Fruit fly (Drosophila melanogaster): Measurements from ENCODE around the gene JYalpha.
A peak's percentile ranks its signal among the peaks of the same experiment; 100 is the strongest.

JYalpha gene

DNA sequence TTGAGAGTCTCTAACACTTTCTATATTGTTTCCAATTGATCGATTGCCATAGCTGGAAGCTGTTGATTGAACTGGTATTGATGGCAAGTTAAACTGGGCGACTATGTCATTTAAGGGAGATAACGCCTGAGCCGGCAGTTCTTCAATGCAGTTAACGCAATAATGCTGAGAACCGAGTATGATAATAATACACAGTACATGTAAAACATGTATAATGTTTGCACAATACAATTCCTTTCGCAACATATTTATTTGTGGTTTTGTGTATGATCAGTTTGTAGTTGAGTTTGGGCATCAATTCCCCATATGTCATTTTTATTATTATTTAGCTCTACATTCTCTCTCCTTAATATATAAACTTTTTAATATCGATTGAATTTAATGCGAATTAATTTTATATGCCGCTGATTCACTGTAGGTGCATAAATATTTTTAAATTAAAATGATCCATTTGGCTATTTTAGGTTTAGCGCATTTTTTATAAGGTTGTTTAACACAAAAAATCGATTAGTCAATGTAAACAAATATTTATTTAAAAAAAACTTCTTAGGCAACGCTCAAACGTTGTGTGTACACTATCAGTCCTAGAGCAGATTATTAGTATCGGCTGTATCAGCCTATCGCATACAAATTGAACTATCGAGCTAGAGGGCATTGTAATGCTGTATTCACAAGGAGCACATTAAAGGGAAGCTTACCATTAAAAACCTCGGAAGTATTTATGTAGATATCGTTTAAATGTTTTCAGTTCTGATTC is 42.7 kb downstream of the JYalpha start, which contains the start of gene PlexB (continued):
- TF ChIP-seq YL-1 (GFP tag; optimal IDR thresholded peaks at IDR 0.05), result peak; percentile 42
- no peak for TF ChIP-seq CG10462 (GFP tag; optimal IDR thresholded peaks at IDR 0.05)
- TF ChIP-seq CG18619 (GFP tag; optimal IDR thresholded peaks at IDR 0.05), result no peak
- no peak for TF ChIP-seq Vsx1 (GFP tag; optimal IDR thresholded peaks at IDR 0.05)
- no peak for TF ChIP-seq ab (GFP tag; optimal IDR thresholded peaks at IDR 0.05)
- TF ChIP-seq CG17328 (GFP tag; IDR thresholded peaks at IDR 0.05), result no peak
- TF ChIP-seq CG1233 (GFP tag; optimal IDR thresholded peaks at IDR 0.05), result peak; percentile 8
- TF ChIP-seq CG14014 (GFP tag; IDR thresholded peaks at IDR 0.05), result 0 out of 2 replicates have a peak, but pooled peaks have one; percentile 8
- TF ChIP-seq E2f2 (GFP tag; IDR thresholded peaks at IDR 0.05), result no peak
- TF ChIP-seq Hand (GFP tag; optimal IDR thresholded peaks at IDR 0.05), result no peak
- TF ChIP-seq dan (GFP tag; IDR thresholded peaks at IDR 0.05), result no peak
- TF ChIP-seq ham (GFP tag; IDR thresholded peaks at IDR 0.05), result no peak
- no peak for TF ChIP-seq schlank (tag; optimal IDR thresholded peaks at IDR 0.05)
- no peak for TF ChIP-seq fu2 (GFP tag; optimal IDR thresholded peaks at IDR 0.05)
- no peak for TF ChIP-seq Hmx (GFP tag; optimal IDR thresholded peaks at IDR 0.05)
- peak; percentile 23 for TF ChIP-seq sqz (GFP tag; optimal IDR thresholded peaks at IDR 0.05)
- no peak for TF ChIP-seq peb (GFP tag; IDR thresholded peaks at IDR 0.05)
- peak; percentile 23 for TF ChIP-seq HmgD (GFP tag; optimal IDR thresholded peaks at IDR 0.05)
- no peak for TF ChIP-seq CG30431 (GFP tag; optimal IDR thresholded peaks at IDR 0.05)
- no peak for TF ChIP-seq B-H2 (GFP tag; optimal IDR thresholded peaks at IDR 0.05)
- TF ChIP-seq gt (GFP tag; IDR thresholded peaks at IDR 0.05), result no peak
- no peak for TF ChIP-seq Elba2 (GFP tag; optimal IDR thresholded peaks at IDR 0.05)
- TF ChIP-seq CG8089 (GFP tag; optimal IDR thresholded peaks at IDR 0.05), result peak; percentile 66

DNA sequence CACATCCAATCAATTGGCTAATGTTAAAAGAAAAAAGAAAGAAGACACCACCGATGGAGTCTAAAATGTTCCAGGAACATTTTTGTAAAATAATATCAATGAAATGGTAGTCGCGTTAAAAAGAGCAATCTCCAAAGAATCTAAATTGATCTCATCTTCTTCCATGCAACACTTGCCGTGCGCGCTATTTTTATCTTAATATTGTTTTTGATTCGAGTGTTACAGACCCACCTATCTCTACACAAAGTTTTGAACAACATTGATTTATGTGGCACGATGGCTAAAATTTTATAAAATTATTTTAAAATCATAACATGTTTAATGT is 43.2 kb downstream of the JYalpha start:
- no peak for TF ChIP-seq CG4404 (GFP tag; IDR thresholded peaks at IDR 0.05)
- TF ChIP-seq Med (GFP tag), result no peak
- TF ChIP-seq NFAT (GFP tag; IDR thresholded peaks at IDR 0.05), result no peak
- peak; percentile 67 for TF ChIP-seq CG11723 (GFP tag; optimal IDR thresholded peaks at IDR 0.05)
- TF ChIP-seq sens (GFP tag), result peak; percentile 25
- peak; percentile 13 for TF ChIP-seq Sry-δ (GFP tag; optimal IDR thresholded peaks at IDR 0.05)
- TF ChIP-seq Mrtf (GFP tag; IDR thresholded peaks at IDR 0.05), result no peak
- TF ChIP-seq CG14014 (GFP tag; IDR thresholded peaks at IDR 0.05), result 0 out of 2 replicates have a peak, but pooled peaks have one; percentile 2
- TF ChIP-seq CG12769 (tag; optimal IDR thresholded peaks at IDR 0.05), result no peak
- TF ChIP-seq CG30020 (tag; optimal IDR thresholded peaks at IDR 0.05), result peak; percentile 85

DNA sequence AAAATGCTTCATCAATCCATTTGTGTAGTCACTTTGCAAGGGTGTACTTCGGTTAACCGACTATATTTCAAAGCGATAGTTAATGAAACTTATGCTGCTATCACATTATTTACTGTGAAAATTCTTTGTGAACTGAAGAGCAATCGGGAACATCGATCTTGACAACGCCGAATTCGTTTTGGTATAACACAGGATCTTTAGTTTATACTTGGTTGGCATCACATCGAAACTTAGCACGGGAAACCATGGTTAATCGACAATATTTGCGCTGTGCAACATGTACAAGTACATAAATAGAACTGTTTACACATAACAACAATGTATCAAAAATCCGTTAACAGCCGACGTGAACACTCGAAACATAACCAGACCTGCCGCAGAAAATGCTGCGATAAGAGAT is 44.1 kb downstream of the JYalpha start:
- no peak for TF ChIP-seq Hmr (GFP tag; optimal IDR thresholded peaks at IDR 0.05)
- TF ChIP-seq lola (GFP tag; optimal IDR thresholded peaks at IDR 0.05), result peak in 1 of 3 experiments; percentile 12
- no peak for TF ChIP-seq nerfin-2 (GFP tag; IDR thresholded peaks at IDR 0.05; ENCODE audit: partially characterized antibody)
- no peak for TF ChIP-seq CTCF (GFP tag; optimal IDR thresholded peaks at IDR 0.05)
- peak in 1 of 2 experiments; percentile 43 for TF ChIP-seq eve (GFP tag; optimal IDR thresholded peaks at IDR 0.05)
- TF ChIP-seq tna (GFP tag; IDR thresholded peaks at IDR 0.05; ENCODE audit: partially characterized antibody), result no peak
- TF ChIP-seq CG6254 (GFP tag; optimal IDR thresholded peaks at IDR 0.05), result no peak
- TF ChIP-seq CG1647 (GFP tag; optimal IDR thresholded peaks at IDR 0.05), result no peak
- TF ChIP-seq pros (GFP tag; optimal IDR thresholded peaks at IDR 0.05), result no peak
- TF ChIP-seq chn (GFP tag; optimal IDR thresholded peaks at IDR 0.05), result no peak
- TF ChIP-seq CG9437 (GFP tag; optimal IDR thresholded peaks at IDR 0.05), result no peak
- TF ChIP-seq CrebB (tag; optimal IDR thresholded peaks at IDR 0.05), result no peak
- TF ChIP-seq Six4 (GFP tag; optimal IDR thresholded peaks at IDR 0.05), result no peak
- no peak for TF ChIP-seq CG30431 (GFP tag; optimal IDR thresholded peaks at IDR 0.05)
- TF ChIP-seq CG34422 (GFP tag; IDR thresholded peaks at IDR 0.05), result no peak
- TF ChIP-seq tup (GFP tag; optimal IDR thresholded peaks at IDR 0.05), result no peak
- no peak for TF ChIP-seq CG13624 (GFP tag; optimal IDR thresholded peaks at IDR 0.05)
- TF ChIP-seq gt (GFP tag; IDR thresholded peaks at IDR 0.05), result no peak
- no peak for TF ChIP-seq Doc2 (GFP tag; IDR thresholded peaks at IDR 0.05)
- no peak for TF ChIP-seq NfI (GFP tag; optimal IDR thresholded peaks at IDR 0.05)
- peak; percentile 32 for TF ChIP-seq Med (GFP tag)

All from whole organism, embryonic.